Fruit fly (Drosophila melanogaster): Measurements from ENCODE around the gene CG13693.

The CG13693 gene

DNA sequence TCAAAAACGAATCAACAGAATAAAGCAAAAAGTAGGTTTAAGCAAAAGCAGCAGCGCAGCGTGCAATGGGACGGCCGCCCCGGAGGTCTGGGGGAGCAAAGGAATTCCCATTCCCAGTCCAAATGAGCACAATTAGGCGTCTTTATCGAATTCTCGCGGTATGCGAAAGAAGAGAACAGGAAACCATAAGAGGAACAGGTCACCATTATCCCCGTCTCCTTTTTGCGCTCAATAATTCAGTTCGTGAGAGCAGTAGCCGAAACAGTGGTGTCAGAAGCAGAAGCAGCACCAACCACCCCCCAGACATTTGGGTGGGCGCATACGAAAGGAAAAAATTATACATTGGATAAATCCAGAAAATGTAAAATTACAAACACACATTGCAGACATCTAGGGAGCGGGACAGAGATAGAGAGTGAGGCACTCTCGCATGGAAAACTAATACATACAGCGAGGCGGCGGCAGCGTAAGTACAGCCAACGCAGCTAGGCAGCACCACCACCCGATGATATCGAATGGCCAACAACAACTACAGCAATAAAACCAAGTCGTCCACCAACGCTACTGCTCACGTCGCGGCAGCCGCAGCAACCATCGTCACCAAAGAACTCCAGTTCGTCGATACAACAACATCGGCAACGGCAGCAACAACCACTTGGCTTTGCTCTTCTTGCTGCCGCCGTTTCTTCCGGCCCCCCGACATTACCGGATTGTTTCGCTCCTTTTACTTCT is 8.3 kb upstream of the CG13693 start:
- no peak for TF ChIP-seq Nf-YB (GFP tag; optimal IDR thresholded peaks at IDR 0.05)
- no peak for TF ChIP-seq CG1603 (tag; optimal IDR thresholded peaks at IDR 0.05)
- peak; percentile 77 for TF ChIP-seq crol (GFP tag; IDR thresholded peaks at IDR 0.05)
- TF ChIP-seq pros (GFP tag; optimal IDR thresholded peaks at IDR 0.05) = peak; percentile 99
- no peak for TF ChIP-seq dati (GFP tag; IDR thresholded peaks at IDR 0.05)
- TF ChIP-seq CG8290 (GFP tag; optimal IDR thresholded peaks at IDR 0.05) = no peak
- no peak for TF ChIP-seq CG8290 (tag; optimal IDR thresholded peaks at IDR 0.05)
- no peak for TF ChIP-seq Ptx1 (GFP tag; IDR thresholded peaks at IDR 0.05)
- TF ChIP-seq CG4328 (GFP tag; optimal IDR thresholded peaks at IDR 0.05) = no peak
- TF ChIP-seq rib (GFP tag; IDR thresholded peaks at IDR 0.05) = no peak
- peak; percentile 48 for TF ChIP-seq Med (GFP tag)
- no peak for TF ChIP-seq CG10565 (GFP tag; optimal IDR thresholded peaks at IDR 0.05)
- no peak for TF ChIP-seq CG11696 (GFP tag; IDR thresholded peaks at IDR 0.05)
- peak; percentile 72; the same call in 2 of the 3 replicates for TF ChIP-seq CG6175 (GFP tag; IDR thresholded peaks at IDR 0.05)
- no peak for TF ChIP-seq NC2β (GFP tag; optimal IDR thresholded peaks at IDR 0.05)
- TF ChIP-seq CG4360 (GFP tag; IDR thresholded peaks at IDR 0.05) = peak; percentile 98
- TF ChIP-seq CG7357 (GFP tag; IDR thresholded peaks at IDR 0.05) = no peak
- no peak for TF ChIP-seq luna (GFP tag; optimal IDR thresholded peaks at IDR 0.05)
- TF ChIP-seq CG17829 (tag; optimal IDR thresholded peaks at IDR 0.05) = no peak
- no peak for TF ChIP-seq Bteb2 (GFP tag; optimal IDR thresholded peaks at IDR 0.05)
- TF ChIP-seq nmo (GFP tag; optimal IDR thresholded peaks at IDR 0.05) = no peak
- TF ChIP-seq CG15073 (GFP tag; optimal IDR thresholded peaks at IDR 0.05) = no peak
- peak; percentile 33; the same call in 1 of the 2 replicates for TF ChIP-seq chm (GFP tag; IDR thresholded peaks at IDR 0.05)
- TF ChIP-seq p53 (GFP tag; optimal IDR thresholded peaks at IDR 0.05) = no peak
- TF ChIP-seq CG14014 (GFP tag; IDR thresholded peaks at IDR 0.05) = no peak
- TF ChIP-seq BEAF-32 (GFP tag; optimal IDR thresholded peaks at IDR 0.05) = peak; percentile 29
- no peak for TF ChIP-seq CG5245 (GFP tag; optimal IDR thresholded peaks at IDR 0.05)
- no peak for TF ChIP-seq CG34422 (GFP tag; IDR thresholded peaks at IDR 0.05)
- TF ChIP-seq CG12659 (GFP tag; optimal IDR thresholded peaks at IDR 0.05) = no peak
- TF ChIP-seq kah (GFP tag; optimal IDR thresholded peaks at IDR 0.05) = peak; percentile 33
- no peak for TF ChIP-seq grau (tag; optimal IDR thresholded peaks at IDR 0.05)
- no peak for TF ChIP-seq CG14710 (tag; optimal IDR thresholded peaks at IDR 0.05)
- no peak for TF ChIP-seq CG12155 (GFP tag; optimal IDR thresholded peaks at IDR 0.05)
- TF ChIP-seq sna (GFP tag; IDR thresholded peaks at IDR 0.05; ENCODE audit: partially characterized antibody) = 0 out of 2 replicates have a peak, but pooled peaks have one; percentile 19
- no peak for TF ChIP-seq pita (GFP tag; optimal IDR thresholded peaks at IDR 0.05)
- no peak for TF ChIP-seq Doc2 (GFP tag; IDR thresholded peaks at IDR 0.05)
- no peak for TF ChIP-seq Rfx (GFP tag; IDR thresholded peaks at IDR 0.05)
- TF ChIP-seq chinmo (GFP tag; IDR thresholded peaks at IDR 0.05; ENCODE audit: partially characterized antibody) = peak; percentile 83; the same call in 3 of the 4 replicates
- peak; percentile 6 for TF ChIP-seq Kr (GFP tag; optimal IDR thresholded peaks at IDR 0.05)
- TF ChIP-seq hkb (optimal IDR thresholded peaks at IDR 0.05) = no peak
- TF ChIP-seq hkb (GFP tag; IDR thresholded peaks at IDR 0.05) = no peak
- TF ChIP-seq Aef1 (GFP tag; IDR thresholded peaks at IDR 0.05) = 0 out of 3 replicates have a peak, but pooled peaks have one; percentile 9
- TF ChIP-seq Hr39 (optimal IDR thresholded peaks at IDR 0.05) = no peak
- TF ChIP-seq mam (GFP tag; optimal IDR thresholded peaks at IDR 0.05) = no peak
- TF ChIP-seq HmgD (GFP tag; optimal IDR thresholded peaks at IDR 0.05) = no peak
- no peak for TF ChIP-seq so (GFP tag; IDR thresholded peaks at IDR 0.05)
- no peak for TF ChIP-seq CG4282 (GFP tag; optimal IDR thresholded peaks at IDR 0.05)
- TF ChIP-seq Lim3 (GFP tag; IDR thresholded peaks at IDR 0.05) = no peak
- no peak for TF ChIP-seq CG30431 (GFP tag; optimal IDR thresholded peaks at IDR 0.05)
- no peak for TF ChIP-seq CG14441 (GFP tag; IDR thresholded peaks at IDR 0.05)
- no peak for TF ChIP-seq insv (GFP tag; optimal IDR thresholded peaks at IDR 0.05)
- no peak for TF ChIP-seq CG3281 (GFP tag; optimal IDR thresholded peaks at IDR 0.05)

Data from whole organism, embryonic.